Fruit fly (Drosophila melanogaster): ENCODE results near the gene CG15385.

CG15385 gene

dm6 chr2L:2164520-2165237 lies 47.7 kb downstream of the CG15385 start (continued):
- peak; percentile 49; the same call in 1 of the 2 replicates for TF ChIP-seq CG32772 (GFP tag; IDR thresholded peaks at IDR 0.05)
- TF ChIP-seq Sry-β (GFP tag; optimal IDR thresholded peaks at IDR 0.05) = peak; percentile 53
- peak; percentile 100 for TF ChIP-seq CG15479 (GFP tag; optimal IDR thresholded peaks at IDR 0.05)
- peak; percentile 65 for TF ChIP-seq CG7271 (tag; optimal IDR thresholded peaks at IDR 0.05)
- TF ChIP-seq CG9797 (GFP tag; optimal IDR thresholded peaks at IDR 0.05) = peak; percentile 9
- no peak for TF ChIP-seq lov (optimal IDR thresholded peaks at IDR 0.05)
- TF ChIP-seq lov (GFP tag; IDR thresholded peaks at IDR 0.05) = peak; percentile 83; the same call in 2 of the 3 replicates
- peak; percentile 69 for TF ChIP-seq CG6813 (GFP tag; optimal IDR thresholded peaks at IDR 0.05)
- TF ChIP-seq CG3065 (GFP tag; optimal IDR thresholded peaks at IDR 0.05) = peak; percentile 79
- no peak for TF ChIP-seq Fer1 (GFP tag; optimal IDR thresholded peaks at IDR 0.05)
- TF ChIP-seq Tbp (GFP tag; optimal IDR thresholded peaks at IDR 0.05) = no peak
- TF ChIP-seq CG10366 (GFP tag; IDR thresholded peaks at IDR 0.05) = peak; percentile 42
- TF ChIP-seq CG31388 (GFP tag; optimal IDR thresholded peaks at IDR 0.05) = no peak
- peak; percentile 29 for TF ChIP-seq CG2116 (GFP tag; optimal IDR thresholded peaks at IDR 0.05)
- peak; percentile 63; the same call in 1 of the 2 replicates for TF ChIP-seq peb (GFP tag; IDR thresholded peaks at IDR 0.05)
- peak; percentile 66 for TF ChIP-seq CG12155 (GFP tag; optimal IDR thresholded peaks at IDR 0.05)
- no peak for TF ChIP-seq HmgZ (tag; optimal IDR thresholded peaks at IDR 0.05)
- TF ChIP-seq shn (GFP tag; optimal IDR thresholded peaks at IDR 0.05) = peak; percentile 46
- TF ChIP-seq vvl (GFP tag; IDR thresholded peaks at IDR 0.05) = peak; percentile 65; the same call in 1 of the 2 replicates
- no peak for TF ChIP-seq Hmr (GFP tag; optimal IDR thresholded peaks at IDR 0.05)
- TF ChIP-seq slp2 (GFP tag; optimal IDR thresholded peaks at IDR 0.05) = peak; percentile 41
- peak; percentile 44 for TF ChIP-seq CG10654 (GFP tag; optimal IDR thresholded peaks at IDR 0.05)
- TF ChIP-seq CkIIα-i1 (GFP tag; IDR thresholded peaks at IDR 0.05) = no peak
- no peak for TF ChIP-seq Atf3 (GFP tag; optimal IDR thresholded peaks at IDR 0.05)
- TF ChIP-seq inv (GFP tag; IDR thresholded peaks at IDR 0.05; ENCODE audit: partially characterized antibody) = no peak
- peak; percentile 38 for TF ChIP-seq ab (GFP tag; optimal IDR thresholded peaks at IDR 0.05)
- peak; percentile 77 for TF ChIP-seq CG4424 (GFP tag; optimal IDR thresholded peaks at IDR 0.05)
- peak; percentile 45; the same call in 1 of the 2 replicates for TF ChIP-seq sens-2 (GFP tag; IDR thresholded peaks at IDR 0.05)
- TF ChIP-seq corto (GFP tag; optimal IDR thresholded peaks at IDR 0.05) = peak; percentile 94
- no peak for TF ChIP-seq fd3F (GFP tag; optimal IDR thresholded peaks at IDR 0.05)
- TF ChIP-seq CG15073 (GFP tag; optimal IDR thresholded peaks at IDR 0.05) = no peak
- peak; percentile 60 for TF ChIP-seq CG13424 (tag; optimal IDR thresholded peaks at IDR 0.05)
- TF ChIP-seq wdn (GFP tag; IDR thresholded peaks at IDR 0.05) = no peak
- peak; percentile 51 for TF ChIP-seq p53 (GFP tag; optimal IDR thresholded peaks at IDR 0.05)
- TF ChIP-seq CG7372 (GFP tag; IDR thresholded peaks at IDR 0.05) = no peak
- TF ChIP-seq hth (optimal IDR thresholded peaks at IDR 0.05) = no peak
- peak; percentile 74 for TF ChIP-seq CG6689 (GFP tag; IDR thresholded peaks at IDR 0.05)
- no peak for TF ChIP-seq CG11696 (GFP tag; IDR thresholded peaks at IDR 0.05)
- no peak for TF ChIP-seq Dek (tag; optimal IDR thresholded peaks at IDR 0.05)
- TF ChIP-seq CG7786 (GFP tag; optimal IDR thresholded peaks at IDR 0.05) = peak; percentile 63
- peak; percentile 45 for TF ChIP-seq CG17802 (tag; optimal IDR thresholded peaks at IDR 0.05)
- TF ChIP-seq CG8290 (GFP tag; optimal IDR thresholded peaks at IDR 0.05) = peak; percentile 53
- peak; percentile 19 to 31 for TF ChIP-seq CG8290 (tag; optimal IDR thresholded peaks at IDR 0.05)
- TF ChIP-seq fu2 (GFP tag; optimal IDR thresholded peaks at IDR 0.05) = no peak
- TF ChIP-seq cad (GFP tag; optimal IDR thresholded peaks at IDR 0.05) = peak; percentile 86
- no peak for TF ChIP-seq Hr78 (GFP tag; optimal IDR thresholded peaks at IDR 0.05)
- no peak for TF ChIP-seq Lpt (GFP tag; optimal IDR thresholded peaks at IDR 0.05)
- peak; percentile 44 to 62 for TF ChIP-seq dpn (GFP tag; optimal IDR thresholded peaks at IDR 0.05)
- peak; percentile 47 for TF ChIP-seq CG18476 (GFP tag; optimal IDR thresholded peaks at IDR 0.05)
- 0 out of 2 replicates have a peak, but pooled peaks have one; percentile 17 for TF ChIP-seq Scr (GFP tag; IDR thresholded peaks at IDR 0.05; ENCODE audit: partially characterized antibody)
